Worm (Caenorhabditis elegans): ENCODE results near the gene nmt-1.

- TF ChIP-seq ama-1 (optimal IDR thresholded peaks at IDR 0.05) (no peak), isw-1 (GFP tag; IDR thresholded peaks at IDR 0.05) (no peak), efl-1 (optimal IDR thresholded peaks at IDR 0.05) (no peak), efl-1 (GFP tag; optimal IDR thresholded peaks at IDR 0.05 in 1 of 2) (no peak), nhr-11 (tag; optimal IDR thresholded peaks at IDR 0.05) (no peak), dpl-1 (GFP tag; optimal IDR thresholded peaks at IDR 0.05) (no peak), nhr-76 (tag; optimal IDR thresholded peaks at IDR 0.05) (no peak), lir-3 (tag; optimal IDR thresholded peaks at IDR 0.05; ENCODE audit: poor library complexity) (no peak), mep-1 (tag; optimal IDR thresholded peaks at IDR 0.05) (no peak), aly-2 (tag; optimal IDR thresholded peaks at IDR 0.05) (no peak), lin-39 (tag; optimal IDR thresholded peaks at IDR 0.05) (no peak), swsn-7 (tag; optimal IDR thresholded peaks at IDR 0.05) (no peak)
Measured at ce11 chrIII:6148684-6149083, 32.6 kb upstream of the nmt-1 start.

All from whole organism, L1 larva.